Worm (Caenorhabditis elegans) whole organism, early embryonic: ENCODE measurements around the gene vab-1.

Source experiments
- B0310.2 ChIP-seq: sonication (generic microtip); optimal IDR thresholded peaks from 2 replicates; lab custom pipeline; 2016; ENCODE audit warnings: mild to moderate bottlenecking, missing genetic modification characterization, missing compliant biosample characterization
- ama-1 ChIP-seq: fragments of 150-350 bp; optimal IDR thresholded peaks from 2 replicates; lab custom pipeline; 2014
- ets-7 ChIP-seq: sonication (generic microtip); optimal IDR thresholded peaks from 2 replicates; lab custom pipeline; 2016; ENCODE audit warnings: missing genotype, missing genetic modification characterization, missing compliant biosample characterization
- flt-1 ChIP-seq: fragments of 200-800 bp; sonication (Bioruptor generic); IDR thresholded peaks from 2 replicates; pipeline ENCODE4 v1.3.6; 2022; ENCODE audit warnings: missing genetic modification characterization, missing compliant biosample characterization
- hnd-1 ChIP-seq: sonication (generic microtip); optimal IDR thresholded peaks from 2 replicates; lab custom pipeline; 2016; ENCODE audit warnings: missing genetic modification characterization, missing compliant biosample characterization
- pes-1 ChIP-seq: fragments of 200-800 bp; sonication (Bioruptor generic); IDR thresholded peaks from 2 replicates; pipeline ENCODE4 v1.3.6; 2022; ENCODE audit warnings: missing genetic modification reagents, missing genetic modification characterization, missing compliant biosample characterization
- tra-4 ChIP-seq: sonication (generic microtip); optimal IDR thresholded peaks from 2 replicates; lab custom pipeline; 2017; ENCODE audit warnings: missing genetic modification characterization, missing compliant biosample characterization

- no peak for TF ChIP-seq ets-7 (tag; lab: Kevin White, UChicago)
- no peak for TF ChIP-seq flt-1 (GFP tag; lab: Robert Waterston, UW)
- no peak for TF ChIP-seq B0310.2 (tag; lab: Kevin White, UChicago)
- TF ChIP-seq tra-4 = no peak
- no peak for TF ChIP-seq ama-1 (lab: Kevin White, UChicago)
- no peak for TF ChIP-seq hnd-1 (tag; lab: Kevin White, UChicago)
- TF ChIP-seq pes-1 = no peak
Observed at ce11 chrII:4590086-4590485, 18.3 kb downstream of the vab-1 start.
